Worm (Caenorhabditis elegans): ENCODE results near the gene K08D9.9.

The K08D9.9 gene

DNA sequence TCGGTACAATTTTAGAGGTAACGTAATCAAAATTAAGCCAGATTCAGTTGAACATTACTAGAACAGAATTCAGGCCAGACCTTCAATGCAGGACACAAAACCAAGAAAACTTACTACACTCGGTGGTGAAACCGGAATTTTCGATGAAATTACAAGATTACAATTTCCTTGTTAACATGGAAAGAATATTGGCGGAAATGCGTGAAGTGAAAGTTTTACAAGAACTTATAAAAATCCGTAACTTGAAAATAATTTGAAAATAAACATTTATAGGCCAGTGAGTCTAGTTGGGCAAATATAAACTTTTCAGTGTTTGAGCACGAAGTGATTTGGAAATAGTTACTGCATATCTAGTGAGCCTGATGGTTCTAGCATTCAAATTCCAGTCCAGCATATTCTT is 1.6 kb downstream of the K08D9.9 start, which contains the start of gene K08D9.6:
K08D9.6 (minus strand) TSS at position 101 of the 400 bp plus-strand sequence.
- TF ChIP-seq che-1 (tag; optimal IDR thresholded peaks at IDR 0.05) (no peak), ceh-2 (tag; optimal IDR thresholded peaks at IDR 0.05) (no peak), unc-42 (tag; optimal IDR thresholded peaks at IDR 0.05) (no peak), pha-4 (tag; optimal IDR thresholded peaks at IDR 0.05) (no peak), unc-3 (GFP tag; conservative IDR thresholded peaks at IDR 0.05) (no peak), unc-3 (tag; optimal IDR thresholded peaks at IDR 0.05) (no peak), C08G9.2 (tag; optimal IDR thresholded peaks at IDR 0.05) (no peak), gmeb-2 (tag; optimal IDR thresholded peaks at IDR 0.05) (no peak), C38D4.7 (GFP tag; optimal IDR thresholded peaks at IDR 0.05) (no peak), hlh-13 (GFP tag; optimal IDR thresholded peaks at IDR 0.05) (no peak), pros-1 (tag; optimal IDR thresholded peaks at IDR 0.05) (no peak), ceh-18 (tag; optimal IDR thresholded peaks at IDR 0.05) (no peak), dmd-4 (tag; optimal IDR thresholded peaks at IDR 0.05; ENCODE audit: borderline replicate concordance) (no peak), ceh-30 (tag; optimal IDR thresholded peaks at IDR 0.05) (no peak)

- TF ChIP-seq pat-9 (tag; optimal IDR thresholded peaks at IDR 0.05) = no peak
- no peak for TF ChIP-seq eyg-1 (tag; optimal IDR thresholded peaks at IDR 0.05)
- no peak for TF ChIP-seq tbx-7 (tag; optimal IDR thresholded peaks at IDR 0.05)
- TF ChIP-seq nhr-232 (tag; optimal IDR thresholded peaks at IDR 0.05) = no peak
- TF ChIP-seq pag-3 (tag; optimal IDR thresholded peaks at IDR 0.05; ENCODE audit: borderline replicate concordance) = no peak
- TF ChIP-seq ref-2 (tag; optimal IDR thresholded peaks at IDR 0.05) = no peak
- TF ChIP-seq ceh-24 (tag; optimal IDR thresholded peaks at IDR 0.05) = no peak
- no peak for TF ChIP-seq T23F11.4 (GFP tag; optimal IDR thresholded peaks at IDR 0.05)
Observed at ce11 chrV:3230597-3230996, 5.9 kb downstream of the K08D9.9 start, which contains the start of gene K08D9.10. Gene K08D9.10 (plus strand): TSS chrV:3230897.

ce11 chrV:3230150-3230549 is 6.4 kb downstream of the K08D9.9 start:
- TF ChIP-seq hlh-8 (tag; optimal IDR thresholded peaks at IDR 0.05) (no peak), tbx-2 (tag; optimal IDR thresholded peaks at IDR 0.05) (no peak), dve-1 (tag; optimal IDR thresholded peaks at IDR 0.05) (peak; percentile 61), K02D7.2 (tag; optimal IDR thresholded peaks at IDR 0.05) (no peak)

DNA sequence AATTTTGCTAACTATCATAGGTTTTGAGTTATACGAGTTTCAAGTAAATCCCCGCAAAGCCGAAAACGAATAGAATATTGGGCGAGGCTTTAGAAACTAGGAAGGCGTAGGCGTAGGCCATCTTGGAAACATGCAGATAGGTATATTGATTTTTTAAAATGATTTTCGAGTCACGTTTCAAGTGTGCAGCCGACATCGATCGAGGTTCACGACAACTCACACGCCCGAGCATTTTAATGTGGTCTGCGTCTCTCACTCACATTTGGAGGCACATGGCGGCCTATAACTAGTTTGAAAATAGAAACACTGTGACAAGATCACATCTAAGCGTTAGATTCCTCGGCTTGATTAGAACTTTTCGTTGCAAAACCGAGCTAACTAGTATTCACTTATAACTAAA is 9.1 kb downstream of the K08D9.9 start, which contains the start of gene K08D9.2:
K08D9.2 (plus strand) TSS at position 301 of the 400 bp plus-strand sequence.
- no peak for TF ChIP-seq mec-3 (tag; optimal IDR thresholded peaks at IDR 0.05; ENCODE audit: borderline replicate concordance)
- no peak for TF ChIP-seq hlh-15 (tag; optimal IDR thresholded peaks at IDR 0.05)
- no peak for TF ChIP-seq hlh-8 (tag; optimal IDR thresholded peaks at IDR 0.05)

- TF ChIP-seq che-1 (tag; optimal IDR thresholded peaks at IDR 0.05) (no peak), gmeb-2 (tag; optimal IDR thresholded peaks at IDR 0.05) (no peak), nhr-11 (tag; optimal IDR thresholded peaks at IDR 0.05) (no peak), C38D4.7 (GFP tag; optimal IDR thresholded peaks at IDR 0.05) (peak; percentile 26), ceh-2 (tag; optimal IDR thresholded peaks at IDR 0.05) (peak; percentile 47), tbx-2 (tag; optimal IDR thresholded peaks at IDR 0.05) (peak; percentile 77), dmd-4 (tag; optimal IDR thresholded peaks at IDR 0.05; ENCODE audit: borderline replicate concordance) (no peak), lim-6 (tag; optimal IDR thresholded peaks at IDR 0.05) (peak; percentile 29), ceh-31 (tag; optimal IDR thresholded peaks at IDR 0.05) (peak; percentile 76), fkh-10 (GFP tag; optimal IDR thresholded peaks at IDR 0.05) (no peak), elt-2 (tag; optimal IDR thresholded peaks at IDR 0.05) (peak; percentile 5), tbx-7 (tag; optimal IDR thresholded peaks at IDR 0.05) (peak; percentile 28), fkh-6 (tag; optimal IDR thresholded peaks at IDR 0.05) (peak; percentile 27), ama-1 (optimal IDR thresholded peaks at IDR 0.05) (no peak), ceh-9 (tag; optimal IDR thresholded peaks at IDR 0.05) (no peak), ttx-3 (tag; optimal IDR thresholded peaks at IDR 0.05) (no peak), ceh-14 (tag; optimal IDR thresholded peaks at IDR 0.05) (peak; percentile 25), rnt-1 (tag; optimal IDR thresholded peaks at IDR 0.05) (peak; percentile 12), zip-5 (tag; optimal IDR thresholded peaks at IDR 0.05) (peak; percentile 64), pros-1 (tag; optimal IDR thresholded peaks at IDR 0.05) (no peak), unc-3 (GFP tag; conservative IDR thresholded peaks at IDR 0.05) (no peak), unc-3 (tag; optimal IDR thresholded peaks at IDR 0.05) (no peak), fax-1 (tag; optimal IDR thresholded peaks at IDR 0.05) (no peak), ref-2 (tag; optimal IDR thresholded peaks at IDR 0.05) (peak; percentile 60), C08G9.2 (tag; optimal IDR thresholded peaks at IDR 0.05) (peak; percentile 69)
Observed at ce11 chrV:3218604-3219003, 17.9 kb downstream of the K08D9.9 start.
